Worm (Caenorhabditis elegans) whole organism, L4/young adult: Measurements from ENCODE around the gene srj-44.

Experiments
- dao-5 ChIP-seq: sonication (generic microtip); optimal IDR thresholded peaks from 2 replicates; lab custom pipeline; 2016; ENCODE audit warnings: missing genotype, missing genetic modification characterization, moderate library complexity, missing compliant biosample characterization
- him-1 ChIP-seq: sonication (generic microtip); optimal IDR thresholded peaks from 2 replicates; lab custom pipeline; 2016; ENCODE audit warnings: missing genotype, missing genetic modification reagents, missing genetic modification characterization, missing compliant biosample characterization

ce11 chrV:2864899-2865298 lies 19.2 kb upstream of the srj-44 start, which contains the start of gene srh-240:
- TF ChIP-seq him-1 (no peak), dao-5 (tag; lab: Kevin White, UChicago) (no peak)
